Fruit fly (Drosophila melanogaster) whole organism, embryonic: ENCODE results near the gene Nepl4.

Experiments used
- Abd-B ChIP-seq: fragments of 200-800 bp; sonication (Bioruptor generic); optimal IDR thresholded peaks from 2 replicates; lab custom pipeline; 2018; ENCODE audit warnings: missing biosample characterization, mild to moderate bottlenecking, missing genetic modification characterization, moderate library complexity
- CG10209 ChIP-seq: fragments of 200-800 bp; sonication (Bioruptor generic); optimal IDR thresholded peaks from 3 replicates; lab custom pipeline; 2017; ENCODE audit warnings: missing biosample characterization, mild to moderate bottlenecking, missing genetic modification characterization, missing genetic modification reagents
- CG10366 ChIP-seq: fragments of 200-800 bp; sonication (Bioruptor generic); IDR thresholded peaks from 2 replicates; pipeline ENCODE4 v1.3.6; 2022; ENCODE audit warnings: missing biosample characterization, missing genetic modification characterization
- CG11247 ChIP-seq: fragments of 200-800 bp; sonication (Bioruptor generic); IDR thresholded peaks from 2 replicates; pipeline ENCODE4 v1.3.6; 2022; ENCODE audit warnings: missing biosample characterization, missing genetic modification characterization
- CG11695 ChIP-seq: fragments of 200-800 bp; sonication (Bioruptor generic); IDR thresholded peaks from 3 replicates; pipeline ENCODE4 v1.3.6; 2022; ENCODE audit warnings: missing biosample characterization, missing genetic modification characterization
- CG12071 ChIP-seq: fragments of 200-800 bp; sonication (Bioruptor generic); optimal IDR thresholded peaks from 3 replicates; lab custom pipeline; 2018; ENCODE audit warnings: missing biosample characterization, mild to moderate bottlenecking, missing genetic modification characterization
- CG13296 ChIP-seq: fragments of 200-800 bp; sonication (Bioruptor generic); optimal IDR thresholded peaks from 3 replicates; lab custom pipeline; 2018; ENCODE audit warnings: missing biosample characterization, mild to moderate bottlenecking, missing genetic modification characterization
- CG13424 ChIP-seq: fragments of 200-800 bp; sonication (Bioruptor generic); optimal IDR thresholded peaks from 2 replicates; lab custom pipeline; 2019; ENCODE audit warnings: missing biosample characterization, mild to moderate bottlenecking, missing genetic modification characterization, moderate library complexity
- CG15696 ChIP-seq: fragments of 200-800 bp; sonication (Bioruptor generic); optimal IDR thresholded peaks from 2 replicates; lab custom pipeline; 2019; ENCODE audit warnings: missing biosample characterization, mild to moderate bottlenecking, missing genetic modification characterization, moderate library complexity
- CG1602 ChIP-seq: fragments of 200-800 bp; sonication (Bioruptor generic); optimal IDR thresholded peaks from 3 replicates; lab custom pipeline; 2016; ENCODE audit warnings: missing biosample characterization, missing genetic modification characterization
- CG1603 ChIP-seq: fragments of 200-800 bp; sonication (Bioruptor generic); optimal IDR thresholded peaks from 2 replicates; lab custom pipeline; 2019; ENCODE audit warnings: missing biosample characterization, mild to moderate bottlenecking, missing genetic modification characterization, moderate library complexity
- CG16813 ChIP-seq: fragments of 200-800 bp; sonication (Bioruptor generic); IDR thresholded peaks from 3 replicates; pipeline ENCODE4 v1.3.6; 2022; ENCODE audit warnings: missing biosample characterization, missing genetic modification characterization; ENCODE audit not compliant: partially characterized antibody
- CG17912 ChIP-seq: fragments of 200-800 bp; sonication (Bioruptor generic); optimal IDR thresholded peaks from 2 replicates; lab custom pipeline; 2018; ENCODE audit warnings: missing biosample characterization, mild to moderate bottlenecking, missing genetic modification characterization
- CG18599 ChIP-seq: fragments of 200-800 bp; sonication (Bioruptor generic); optimal IDR thresholded peaks from 3 replicates; lab custom pipeline; 2017; ENCODE audit warnings: missing biosample characterization, missing genetic modification characterization, mild to moderate bottlenecking, moderate library complexity, missing genetic modification reagents
- CG34422 ChIP-seq: fragments of 200-800 bp; sonication (Bioruptor generic); IDR thresholded peaks from 3 replicates; pipeline ENCODE4 v1.3.6; 2022; ENCODE audit warnings: missing biosample characterization, missing genetic modification characterization
- CG3847 ChIP-seq: fragments of 200-800 bp; sonication (Bioruptor generic); IDR thresholded peaks from 2 replicates; pipeline ENCODE4 v1.3.6; 2022; ENCODE audit warnings: missing biosample characterization, missing genetic modification characterization
- CG4820 ChIP-seq: fragments of 200-800 bp; sonication (Bioruptor generic); optimal IDR thresholded peaks from 3 replicates; lab custom pipeline; 2016; ENCODE audit warnings: missing biosample characterization, missing genetic modification characterization
- CG6654 ChIP-seq: fragments of 200-800 bp; sonication (Bioruptor generic); optimal IDR thresholded peaks from 2 replicates; lab custom pipeline; 2017; ENCODE audit warnings: missing biosample characterization, mild to moderate bottlenecking, missing genetic modification characterization
- CG7987 ChIP-seq: fragments of 200-800 bp; sonication (Bioruptor generic); optimal IDR thresholded peaks from 2 replicates; lab custom pipeline; 2018; ENCODE audit warnings: missing biosample characterization, mild to moderate bottlenecking, missing genetic modification characterization, moderate library complexity
- CG8944 ChIP-seq: fragments of 200-800 bp; sonication (Bioruptor generic); optimal IDR thresholded peaks from 3 replicates; lab custom pipeline; 2016; ENCODE audit warnings: missing biosample characterization, missing genetic modification characterization
- CG9609 ChIP-seq: fragments of 200-800 bp; sonication (Bioruptor generic); optimal IDR thresholded peaks from 3 replicates; lab custom pipeline; 2016; ENCODE audit warnings: missing biosample characterization, missing genetic modification characterization
- CG9932 ChIP-seq: fragments of 200-800 bp; sonication (Bioruptor generic); IDR thresholded peaks from 2 replicates; pipeline ENCODE4 v1.3.6; 2022; ENCODE audit warnings: missing biosample characterization, missing genetic modification characterization
- Dad ChIP-seq: fragments of 200-800 bp; sonication (Bioruptor generic); optimal IDR thresholded peaks from 3 replicates; lab custom pipeline; 2016; ENCODE audit warnings: missing biosample characterization, missing genetic modification characterization
- Ets65A ChIP-seq: fragments of 200-800 bp; sonication (Bioruptor generic); peaks from one replicate; lab custom pipeline; 2016; ENCODE audit warnings: missing biosample characterization, missing genetic modification characterization
- Ets97D ChIP-seq: fragments of 200-800 bp; sonication (Bioruptor generic); optimal IDR thresholded peaks from 3 replicates; lab custom pipeline; 2016; ENCODE audit warnings: missing biosample characterization, missing genetic modification characterization
- Gsc ChIP-seq: fragments of 200-800 bp; sonication (Bioruptor generic); IDR thresholded peaks from 2 replicates; pipeline ENCODE4 v1.3.6; 2022; ENCODE audit warnings: missing biosample characterization, missing genetic modification characterization
- Lhr ChIP-seq: fragments of 200-800 bp; sonication (Bioruptor generic); optimal IDR thresholded peaks from 3 replicates; lab custom pipeline; 2017; ENCODE audit warnings: mild to moderate bottlenecking, missing biosample characterization, missing genetic modification reagents, missing genetic modification characterization
- Opbp ChIP-seq: fragments of 200-800 bp; sonication (Bioruptor generic); IDR thresholded peaks from 3 replicates; pipeline ENCODE4 v1.3.6; 2022; ENCODE audit warnings: missing biosample characterization, missing genetic modification characterization; ENCODE audit not compliant: partially characterized antibody
- Optix ChIP-seq: fragments of 200-800 bp; sonication (Bioruptor generic); IDR thresholded peaks from 3 replicates; pipeline ENCODE4 v1.3.6; 2022; ENCODE audit warnings: missing biosample characterization, missing genetic modification characterization
- amos ChIP-seq: fragments of 200-800 bp; sonication (Bioruptor generic); IDR thresholded peaks from 2 replicates; pipeline ENCODE4 v1.3.6; 2022; ENCODE audit warnings: missing biosample characterization, missing genetic modification characterization; ENCODE audit not compliant: partially characterized antibody
- ash1 ChIP-seq: fragments of 200-800 bp; sonication (Bioruptor generic); optimal IDR thresholded peaks from 2 replicates; lab custom pipeline; 2018; ENCODE audit warnings: missing biosample characterization, mild to moderate bottlenecking, missing genetic modification characterization
- cg ChIP-seq: fragments of 200-800 bp; sonication (Bioruptor generic); optimal IDR thresholded peaks from 3 replicates; lab custom pipeline; 2019; ENCODE audit warnings: missing biosample characterization, mild to moderate bottlenecking, missing genetic modification characterization, moderate library complexity
- fd96Cb ChIP-seq: fragments of 200-800 bp; sonication (Bioruptor generic); optimal IDR thresholded peaks from 2 replicates; lab custom pipeline; 2018; ENCODE audit warnings: missing biosample characterization, mild to moderate bottlenecking, missing genetic modification characterization, moderate library complexity
- mirr ChIP-seq: fragments of 200-800 bp; sonication (Bioruptor generic); optimal IDR thresholded peaks from 3 replicates; lab custom pipeline; 2018; ENCODE audit warnings: missing biosample characterization, mild to moderate bottlenecking, missing genetic modification characterization
- nmo ChIP-seq: fragments of 200-800 bp; sonication (Bioruptor generic); optimal IDR thresholded peaks from 2 replicates; lab custom pipeline; 2018; ENCODE audit warnings: missing biosample characterization, mild to moderate bottlenecking, missing genetic modification characterization, moderate library complexity
- nom ChIP-seq: fragments of 200-800 bp; sonication (Bioruptor generic); optimal IDR thresholded peaks from 2 replicates; lab custom pipeline; 2017; ENCODE audit warnings: missing biosample characterization, missing genetic modification characterization, mild to moderate bottlenecking, moderate library complexity, missing genetic modification reagents
- otp ChIP-seq: fragments of 200-800 bp; sonication (Bioruptor generic); IDR thresholded peaks from 3 replicates; pipeline ENCODE4, ENCODE4 v1.3.6; 2022; ENCODE audit warnings: missing biosample characterization, missing genetic modification characterization
- schlank ChIP-seq: fragments of 200-800 bp; sonication (Bioruptor generic); optimal IDR thresholded peaks from 2 replicates; lab custom pipeline; 2018; ENCODE audit warnings: missing biosample characterization, mild to moderate bottlenecking, missing genetic modification characterization
- sob ChIP-seq: fragments of 200-800 bp; sonication (Bioruptor generic); IDR thresholded peaks from 2 replicates; pipeline ENCODE4 v1.3.6; 2022; ENCODE audit warnings: missing biosample characterization, missing genetic modification characterization
- stc ChIP-seq: fragments of 200-800 bp; sonication (Bioruptor generic); IDR thresholded peaks from 2 replicates; pipeline ENCODE4 v1.3.6; 2022; ENCODE audit warnings: missing biosample characterization, missing genetic modification characterization
- sug ChIP-seq: fragments of 200-800 bp; optimal IDR thresholded peaks from 2 replicates; lab custom pipeline; 2019; ENCODE audit warnings: missing biosample characterization, mild to moderate bottlenecking, missing genetic modification characterization, moderate library complexity
- trem ChIP-seq: fragments of 200-800 bp; optimal IDR thresholded peaks from 3 replicates; lab custom pipeline; 2019; ENCODE audit warnings: missing biosample characterization, mild to moderate bottlenecking, missing genetic modification characterization, moderate library complexity
- unpg ChIP-seq: fragments of 200-800 bp; sonication (Bioruptor generic); optimal IDR thresholded peaks from 3 replicates; lab custom pipeline; 2018; ENCODE audit warnings: missing biosample characterization, mild to moderate bottlenecking, missing genetic modification characterization, moderate library complexity
- usp ChIP-seq: fragments of >200 bp; optimal IDR thresholded peaks from 2 replicates; lab custom pipeline; 2017; ENCODE audit warnings: missing biosample characterization, missing genetic modification characterization
- vfl ChIP-seq: fragments of 200-800 bp; sonication (Bioruptor generic); optimal IDR thresholded peaks from 2 replicates; lab custom pipeline; 2016; ENCODE audit warnings: missing biosample characterization, missing genetic modification characterization
- wek ChIP-seq: fragments of 200-800 bp; sonication (Bioruptor generic); optimal IDR thresholded peaks from 3 replicates; lab custom pipeline; 2018; ENCODE audit warnings: missing biosample characterization, mild to moderate bottlenecking, missing genetic modification characterization, moderate library complexity
- zfh1 ChIP-seq: fragments of 200-800 bp; sonication (Bioruptor generic); IDR thresholded peaks from 3 replicates; pipeline ENCODE4 v1.3.6; 2022; ENCODE audit warnings: missing biosample characterization, missing genetic modification characterization

The Nepl4 gene

DNA sequence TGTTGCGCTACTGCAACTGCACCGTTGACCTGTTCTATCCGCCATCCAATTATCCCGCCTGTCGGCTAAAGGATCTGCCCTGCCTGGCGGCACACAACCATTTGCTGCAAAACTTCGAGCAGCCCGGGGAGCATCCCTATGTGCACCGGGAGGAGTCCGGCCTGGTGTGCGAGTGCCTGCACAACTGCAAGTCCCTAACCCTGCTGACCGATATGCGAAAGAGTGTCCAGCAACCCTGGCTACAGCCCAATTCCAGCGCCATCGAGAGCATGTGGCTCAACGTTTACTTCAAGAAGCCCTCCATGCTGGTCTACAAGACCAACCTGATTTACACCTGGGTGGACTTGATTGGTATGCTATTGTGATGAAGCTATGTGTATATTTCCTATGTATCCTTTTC lies 11.5 kb upstream of the Nepl4 start:
- TF ChIP-seq Ets65A (GFP tag; lab: Kevin White, UChicago) (peak; percentile 92), nom (GFP tag; lab: Kevin White, UChicago) (no peak), amos (GFP tag; lab: Robert Waterston, UW) (no peak)

DNA sequence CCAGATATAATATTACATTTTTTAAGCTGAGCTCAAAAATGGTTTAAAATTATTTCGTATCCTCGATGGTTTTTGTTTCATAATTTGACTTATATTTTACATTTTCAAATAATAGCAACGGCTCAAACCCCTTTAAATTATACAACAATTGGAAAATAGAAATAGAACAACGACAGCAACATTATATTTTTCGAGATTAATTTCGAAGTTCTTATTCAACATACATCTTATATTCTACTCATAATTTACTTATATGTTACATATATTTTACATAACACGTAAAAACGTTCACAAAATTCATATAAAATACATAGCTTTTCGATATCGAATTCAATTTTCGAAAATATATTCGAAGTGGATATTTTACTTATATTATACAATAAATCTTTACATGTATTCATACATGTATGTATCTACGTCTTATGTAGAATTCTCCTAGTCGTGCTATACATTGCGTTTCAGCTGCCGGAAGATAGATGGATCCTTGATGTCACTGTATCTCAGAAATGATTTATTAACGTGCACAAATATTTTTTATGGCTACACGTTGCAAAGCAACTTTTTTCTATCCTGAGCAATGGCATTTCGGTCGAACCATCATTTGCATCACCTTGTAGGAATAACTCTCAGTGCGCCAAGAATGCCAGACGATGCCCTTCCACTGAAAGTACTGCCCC lies 10.9 kb upstream of the Nepl4 start:
- TF ChIP-seq nmo (GFP tag; lab: Kevin White, UChicago) (peak; percentile 39), wek (GFP tag; lab: Kevin White, UChicago) (peak; percentile 6), sug (tag; lab: Kevin White, UChicago) (peak; percentile 34), CG1603 (tag; lab: Kevin White, UChicago) (peak; percentile 67), fd96Cb (tag; lab: Kevin White, UChicago) (peak; percentile 37), CG3847 (GFP tag; lab: Robert Waterston, UW) (0 out of 2 replicates have a peak, but pooled peaks have one; percentile 20), CG9932 (GFP tag; lab: Robert Waterston, UW) (peak; percentile 51), CG17912 (GFP tag; lab: Kevin White, UChicago) (peak; percentile 39), cg (no peak), CG6654 (GFP tag; lab: Kevin White, UChicago) (peak; percentile 10), trem (tag; lab: Kevin White, UChicago) (peak; percentile 46), CG4820 (GFP tag; lab: Kevin White, UChicago) (peak; percentile 54), CG11247 (GFP tag; lab: Robert Waterston, UW) (peak; percentile 39; the same call in 1 of the 2 replicates), Lhr (GFP tag; lab: Kevin White, UChicago) (peak; percentile 45), unpg (GFP tag; lab: Kevin White, UChicago) (peak; percentile 34), Optix (0 out of 3 replicates have a peak, but pooled peaks have one; percentile 40), zfh1 (GFP tag; lab: Robert Waterston, UW) (peak; percentile 69; the same call in 2 of the 3 replicates), Gsc (no peak), schlank (tag; lab: Kevin White, UChicago) (no peak), vfl (GFP tag; lab: Kevin White, UChicago) (no peak), mirr (GFP tag; lab: Kevin White, UChicago) (peak; percentile 51), CG13424 (tag; lab: Kevin White, UChicago) (peak; percentile 17), stc (GFP tag; lab: Robert Waterston, UW) (peak; percentile 51; the same call in 1 of the 2 replicates), CG10209 (peak; percentile 4), CG15696 (tag; lab: Kevin White, UChicago) (peak; percentile 53), CG11695 (GFP tag; lab: Robert Waterston, UW) (0 out of 3 replicates have a peak, but pooled peaks have one; percentile 20), Dad (GFP tag; lab: Kevin White, UChicago) (no peak), CG18599 (GFP tag; lab: Kevin White, UChicago) (peak; percentile 52), Opbp (peak; percentile 60; the same call in 2 of the 3 replicates), usp (GFP tag; lab: Kevin White, UChicago) (no peak), ash1 (GFP tag; lab: Kevin White, UChicago) (no peak), CG1602 (GFP tag; lab: Kevin White, UChicago) (peak; percentile 21), CG16813 (GFP tag; lab: Robert Waterston, UW) (peak; percentile 43; the same call in 1 of the 3 replicates), CG10366 (GFP tag; lab: Robert Waterston, UW) (peak; percentile 10; the same call in 1 of the 2 replicates), Ets97D (GFP tag; lab: Kevin White, UChicago) (no peak), sob (peak; percentile 61), CG34422 (GFP tag; lab: Robert Waterston, UW) (peak; percentile 30; the same call in 1 of the 3 replicates), CG8944 (GFP tag; lab: Kevin White, UChicago) (no peak), CG13296 (GFP tag; lab: Kevin White, UChicago) (peak; percentile 33), otp (0 out of 3 replicates have a peak, but pooled peaks have one; percentile 26), Abd-B (GFP tag; lab: Kevin White, UChicago) (no peak), CG12071 (peak; percentile 24), CG9609 (no peak), CG7987 (GFP tag; lab: Kevin White, UChicago) (peak; percentile 77)
